Worm (Caenorhabditis elegans): Measurements from ENCODE around the gene Y46C8AL.11.

DNA sequence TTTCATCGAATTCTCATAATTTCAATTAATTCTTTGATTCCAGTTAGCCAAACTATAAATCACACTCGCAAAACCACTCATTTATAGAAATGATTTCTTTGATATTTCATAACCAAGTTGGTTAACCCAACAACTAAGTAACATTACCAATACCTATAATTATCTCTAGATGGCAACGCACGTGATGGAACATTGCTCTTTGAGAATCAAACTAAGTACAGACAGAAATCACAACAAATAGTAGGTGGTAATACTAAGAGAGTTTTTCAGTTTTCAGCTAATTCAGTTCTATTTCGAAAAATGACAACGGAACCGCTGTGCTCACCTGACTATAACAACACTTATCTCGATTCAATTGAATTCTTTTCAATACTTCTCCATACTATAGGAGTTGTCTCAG, 38.5 kb downstream of the Y46C8AL.11 start, which contains the start of gene srh-223:
- TF ChIP-seq pha-4 (tag; optimal IDR thresholded peaks at IDR 0.05) (no peak), snpc-1.1 (tag; optimal IDR thresholded peaks at IDR 0.05; ENCODE audit: insufficient read depth) (no peak), Y53F4B.3 (GFP tag; IDR thresholded peaks at IDR 0.05) (no peak), nfyb-1 (GFP tag; IDR thresholded peaks at IDR 0.05) (no peak), F33H1.4 (GFP tag; IDR thresholded peaks at IDR 0.05) (no peak), lsl-1 (GFP tag; optimal IDR thresholded peaks at IDR 0.05) (no peak), fkh-3 (tag; optimal IDR thresholded peaks at IDR 0.05) (no peak), ceh-79 (tag; optimal IDR thresholded peaks at IDR 0.05) (no peak), nhr-80 (tag; optimal IDR thresholded peaks at IDR 0.05) (no peak), cebp-2 (GFP tag; IDR thresholded peaks at IDR 0.05) (no peak), ztf-6 (GFP tag; IDR thresholded peaks at IDR 0.05) (no peak)
